Worm (Caenorhabditis elegans) whole organism, late embryonic: Measurements from ENCODE around the gene nbet-1.

Source experiments
- ceh-19 ChIP-seq: fragments of 200-800 bp; sonication (Bioruptor generic); optimal IDR thresholded peaks from 2 replicates; lab custom pipeline; 2018; ENCODE audit warnings: mild to moderate bottlenecking, missing genetic modification characterization, missing compliant biosample characterization
- ceh-22 ChIP-seq: sonication (generic microtip); optimal IDR thresholded peaks from 2 replicates; lab custom pipeline; 2017; ENCODE audit warnings: missing biosample characterization, missing genetic modification characterization
- nfya-1 ChIP-seq: sonication (generic microtip); optimal IDR thresholded peaks from 2 replicates; lab custom pipeline; 2017; ENCODE audit warnings: missing genetic modification characterization, mild to moderate bottlenecking, missing compliant biosample characterization, antibody characterized with exemption, moderate library complexity
- nhr-11 ChIP-seq: fragments of 150-350 bp; optimal IDR thresholded peaks from 2 replicates; lab custom pipeline; 2014; ENCODE audit warnings: missing biosample characterization, missing genetic modification characterization
- nhr-232 ChIP-seq: sonication (generic microtip); optimal IDR thresholded peaks from 2 replicates; lab custom pipeline; 2016; ENCODE audit warnings: missing genetic modification characterization, missing compliant biosample characterization
- rnt-1 ChIP-seq: sonication (generic microtip); optimal IDR thresholded peaks from 2 replicates; lab custom pipeline; 2016; ENCODE audit warnings: missing genetic modification characterization, missing compliant biosample characterization
- unc-3 ChIP-seq, 2 experiments: fragments of 200-800 bp in 1 of 2; sonication (Bioruptor generic) in 1 of 2; sonication (generic microtip) in 1 of 2; conservative IDR thresholded peaks in 1 of 2; optimal IDR thresholded peaks in 1 of 2; 2 replicates each; pipeline versions ENCODE4 v1.3.6 to Lab custom; 2016 to 2022; ENCODE audit warnings: missing compliant biosample characterization in 2 of 2, missing genetic modification characterization in 2 of 2, missing genetic modification reagents in 1 of 2
- ztf-16 ChIP-seq: sonication (generic microtip); optimal IDR thresholded peaks from 2 replicates; lab custom pipeline; 2017; ENCODE audit warnings: missing genetic modification characterization, missing compliant biosample characterization

DNA sequence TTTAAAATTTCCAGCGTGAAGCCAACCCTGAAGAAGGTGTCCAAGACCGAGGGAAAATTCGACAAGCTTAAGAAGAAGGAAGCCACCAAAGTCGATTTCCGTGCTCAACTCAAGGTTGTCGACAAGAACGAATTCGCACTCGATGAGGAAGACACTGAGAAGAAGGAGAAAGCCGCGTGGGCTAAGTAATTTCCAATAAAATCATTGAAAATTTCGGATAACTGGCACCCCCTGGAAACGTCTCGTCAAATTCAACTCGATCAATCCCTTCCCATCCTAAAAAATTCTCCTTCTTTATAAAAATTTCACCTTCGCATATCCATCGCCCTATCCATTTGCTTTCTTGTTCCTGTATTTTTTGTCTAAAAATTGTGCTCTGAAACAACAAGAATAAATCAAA, 2.6 kb upstream of the nbet-1 start:
- TF ChIP-seq unc-3 (GFP tag; conservative IDR thresholded peaks at IDR 0.05; lab: Robert Waterston, UW) (no peak), unc-3 (tag; optimal IDR thresholded peaks at IDR 0.05; lab: Kevin White, UChicago) (no peak), ceh-19 (no peak), nfya-1 (tag; lab: Kevin White, UChicago) (no peak), nhr-232 (tag; lab: Kevin White, UChicago) (no peak), rnt-1 (no peak), nhr-11 (tag; lab: Kevin White, UChicago) (no peak), ztf-16 (tag; lab: Kevin White, UChicago) (no peak), ceh-22 (tag; lab: Kevin White, UChicago) (no peak)
